Fruit fly (Drosophila melanogaster) S2 (cell line): ENCODE measurements around the gene Ser6.

Source experiments
- CG8478 ChIP-seq: fragments of >200 bp; optimal IDR thresholded peaks from 2 replicates; lab custom pipeline; 2018
- CTCF ChIP-seq, 2 experiments: fragments of >200 bp; optimal IDR thresholded peaks; 2 replicates each; lab custom pipeline; 2018

DNA sequence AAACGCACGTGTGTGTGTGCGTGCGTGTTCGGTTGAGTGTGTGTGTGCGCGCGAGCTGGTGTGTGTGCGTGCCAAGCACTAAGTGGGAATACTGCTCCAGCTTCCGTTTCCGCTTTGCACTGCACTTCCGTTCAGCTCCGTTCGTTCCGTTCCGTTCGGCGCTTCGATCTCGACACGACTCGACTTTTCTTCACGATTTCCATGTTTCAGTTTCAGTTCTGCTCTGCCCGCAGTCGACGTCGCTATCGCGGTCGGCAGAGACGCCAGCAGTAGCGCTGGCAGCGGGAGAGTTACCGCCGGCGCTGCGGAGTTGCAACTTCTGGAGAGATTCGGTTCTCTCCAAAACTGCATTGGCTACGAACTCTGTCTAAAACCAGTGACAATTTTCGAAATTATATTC, 39.5 kb downstream of the Ser6 start:
- no peak for TF ChIP-seq CG8478 (lab: Kevin White, UChicago)
- no peak for TF ChIP-seq CTCF (optimal IDR thresholded peaks at IDR 0.05; lab: Kevin White, UChicago)
